Fruit fly (Drosophila melanogaster): ENCODE data around the gene CG1265.

The CG1265 gene

DNA sequence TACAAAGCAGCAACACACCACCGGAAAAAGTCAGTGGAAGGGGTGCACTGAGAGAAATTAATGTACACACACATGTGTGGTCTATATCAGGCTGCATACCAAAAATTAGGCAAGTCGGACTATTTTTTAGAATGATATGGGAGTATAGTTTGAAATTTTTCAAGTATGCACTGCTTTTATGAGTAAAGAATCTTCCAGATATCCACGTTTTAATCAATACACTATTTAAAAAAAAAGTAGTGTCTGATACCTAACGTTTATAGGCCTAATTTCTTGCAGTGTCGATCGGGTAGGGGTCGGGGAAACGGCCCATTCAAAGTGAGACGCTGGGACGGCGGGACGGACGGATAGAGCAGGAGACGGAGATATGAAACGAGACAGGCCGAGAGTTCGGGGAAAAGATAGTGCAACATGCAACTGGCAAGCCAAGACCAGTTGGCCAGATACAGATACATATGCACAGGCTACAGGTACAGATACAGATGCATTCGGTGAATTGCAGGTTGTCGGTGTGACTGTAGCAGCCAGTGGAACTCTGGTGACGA is 24.1 kb upstream of the CG1265 start (continued):
- TF ChIP-seq CG16813 (GFP tag; IDR thresholded peaks at IDR 0.05; ENCODE audit: partially characterized antibody) (no peak), dysf (GFP tag; IDR thresholded peaks at IDR 0.05) (peak; percentile 90), Taf1 (GFP tag; IDR thresholded peaks at IDR 0.05) (no peak), CG17385 (GFP tag; optimal IDR thresholded peaks at IDR 0.05) (peak; percentile 86), sens-2 (GFP tag; IDR thresholded peaks at IDR 0.05) (peak; percentile 87), seq (GFP tag; IDR thresholded peaks at IDR 0.05) (peak; percentile 77), CG13287 (GFP tag; IDR thresholded peaks at IDR 0.05; ENCODE audit: partially characterized antibody) (no peak), CG34422 (GFP tag; IDR thresholded peaks at IDR 0.05) (peak; percentile 81; the same call in 2 of the 3 replicates), CG11085 (GFP tag; IDR thresholded peaks at IDR 0.05) (peak; percentile 39; the same call in 1 of the 2 replicates), gfzf (GFP tag; optimal IDR thresholded peaks at IDR 0.05) (peak; percentile 4), btn (GFP tag; optimal IDR thresholded peaks at IDR 0.05) (peak; percentile 94), CG7271 (tag; optimal IDR thresholded peaks at IDR 0.05) (peak; percentile 83), rib (GFP tag; IDR thresholded peaks at IDR 0.05) (no peak), Rx (GFP tag; IDR thresholded peaks at IDR 0.05) (peak; percentile 84), CG17612 (GFP tag; IDR thresholded peaks at IDR 0.05) (peak; percentile 40; the same call in 1 of the 2 replicates), br (optimal IDR thresholded peaks at IDR 0.05) (no peak), grau (tag; optimal IDR thresholded peaks at IDR 0.05) (peak; percentile 91), Ets97D (GFP tag; optimal IDR thresholded peaks at IDR 0.05) (peak; percentile 76), D19A (tag; optimal IDR thresholded peaks at IDR 0.05) (peak; percentile 93), CG5953 (GFP tag; IDR thresholded peaks at IDR 0.05) (peak; percentile 78), Bteb2 (GFP tag; optimal IDR thresholded peaks at IDR 0.05) (peak; percentile 81), bigmax (GFP tag; optimal IDR thresholded peaks at IDR 0.05) (no peak), Hand (GFP tag; optimal IDR thresholded peaks at IDR 0.05) (peak; percentile 57), gt (GFP tag; IDR thresholded peaks at IDR 0.05) (peak; percentile 84), knrl (GFP tag; IDR thresholded peaks at IDR 0.05; ENCODE audit: partially characterized antibody) (no peak), sd (tag; optimal IDR thresholded peaks at IDR 0.05) (peak; percentile 51), CG10979 (tag; optimal IDR thresholded peaks at IDR 0.05) (peak; percentile 98), fd3F (GFP tag; optimal IDR thresholded peaks at IDR 0.05) (peak; percentile 54), CG17829 (tag; optimal IDR thresholded peaks at IDR 0.05) (peak; percentile 97), dmrt99B (tag; optimal IDR thresholded peaks at IDR 0.05) (peak; percentile 97), dimm (GFP tag; IDR thresholded peaks at IDR 0.05) (peak; percentile 71), Hsf (GFP tag; optimal IDR thresholded peaks at IDR 0.05) (peak; percentile 95), CG7556 (GFP tag; optimal IDR thresholded peaks at IDR 0.05) (peak; percentile 94), Lim3 (GFP tag; IDR thresholded peaks at IDR 0.05) (0 out of 2 replicates have a peak, but pooled peaks have one; percentile 56), otp (GFP tag; IDR thresholded peaks at IDR 0.05) (peak; percentile 91), CG30431 (GFP tag; optimal IDR thresholded peaks at IDR 0.05) (peak; percentile 94), CG14014 (GFP tag; IDR thresholded peaks at IDR 0.05) (peak; percentile 43; the same call in 1 of the 2 replicates), HLH3B (GFP tag; IDR thresholded peaks at IDR 0.05) (peak; percentile 85), aop (GFP tag; IDR thresholded peaks at IDR 0.05) (peak; percentile 73; the same call in 1 of the 2 replicates), CG10959 (GFP tag; IDR thresholded peaks at IDR 0.05) (peak; percentile 95), pzg (GFP tag; optimal IDR thresholded peaks at IDR 0.05) (no peak), mam (GFP tag; optimal IDR thresholded peaks at IDR 0.05) (peak; percentile 78), crp (GFP tag; optimal IDR thresholded peaks at IDR 0.05) (peak in 1 of 2 experiments; percentile 66), lola (GFP tag; optimal IDR thresholded peaks at IDR 0.05) (peak in 1 of 3 experiments; percentile 99), CG6254 (GFP tag; optimal IDR thresholded peaks at IDR 0.05) (peak; percentile 95), fu2 (GFP tag; optimal IDR thresholded peaks at IDR 0.05) (peak; percentile 68), CG6765 (GFP tag; optimal IDR thresholded peaks at IDR 0.05) (peak; percentile 31), onecut (GFP tag; IDR thresholded peaks at IDR 0.05) (peak; percentile 85), CG1792 (GFP tag; optimal IDR thresholded peaks at IDR 0.05) (peak; percentile 77), CG4404 (GFP tag; IDR thresholded peaks at IDR 0.05) (peak; percentile 97)
